Worm (Caenorhabditis elegans): ENCODE results near the gene M57.2.

The M57.2 gene

ce11 chrIV:3551777-3552462 lies 24.8 kb downstream of the M57.2 start (continued):
- TF ChIP-seq ctbp-1 (GFP tag; IDR thresholded peaks at IDR 0.05): peak; percentile 86
- peak; percentile 45 for TF ChIP-seq nhr-48 (tag; optimal IDR thresholded peaks at IDR 0.05)
- TF ChIP-seq dmd-8 (GFP tag; IDR thresholded peaks at IDR 0.05): peak; percentile 84
- TF ChIP-seq unc-62 (GFP tag; optimal IDR thresholded peaks at IDR 0.05 in 1 of 2): peak in 1 of 2 experiments; percentile 87
- TF ChIP-seq unc-62 (tag; optimal IDR thresholded peaks at IDR 0.05): no peak
- peak; percentile 30 for TF ChIP-seq Y5F2A.4 (GFP tag; optimal IDR thresholded peaks at IDR 0.05)
- peak; percentile 52 for TF ChIP-seq nhr-6 (tag; optimal IDR thresholded peaks at IDR 0.05)
- TF ChIP-seq F26F4.8 (GFP tag; conservative IDR thresholded peaks at IDR 0.05): peak; percentile 88
- no peak for TF ChIP-seq zip-11 (GFP tag; IDR thresholded peaks at IDR 0.05)
- peak; percentile 56 for TF ChIP-seq nhr-111 (GFP tag; optimal IDR thresholded peaks at IDR 0.05)
- no peak for TF ChIP-seq R02D3.7 (tag; optimal IDR thresholded peaks at IDR 0.05)
- TF ChIP-seq F37D6.2 (tag; optimal IDR thresholded peaks at IDR 0.05): no peak
- TF ChIP-seq daf-12 (tag; optimal IDR thresholded peaks at IDR 0.05): no peak
- TF ChIP-seq hlh-11 (tag; optimal IDR thresholded peaks at IDR 0.05): peak; percentile 72
- no peak for TF ChIP-seq ama-1 (optimal IDR thresholded peaks at IDR 0.05)
- TF ChIP-seq egl-27 (tag; optimal IDR thresholded peaks at IDR 0.05): no peak
- peak; percentile 73; the same call in 1 of the 2 replicates for TF ChIP-seq ceh-44 (GFP tag; IDR thresholded peaks at IDR 0.05)
- no peak for TF ChIP-seq unc-39 (tag; optimal IDR thresholded peaks at IDR 0.05)
- no peak for TF ChIP-seq daf-8 (GFP tag; IDR thresholded peaks at IDR 0.05)
- TF ChIP-seq lsy-2 (tag; optimal IDR thresholded peaks at IDR 0.05): no peak
- no peak for TF ChIP-seq ceh-82 (tag; optimal IDR thresholded peaks at IDR 0.05)
- peak; percentile 55 for TF ChIP-seq tra-1 (GFP tag; IDR thresholded peaks at IDR 0.05)
- no peak for TF ChIP-seq F10B5.3 (tag; optimal IDR thresholded peaks at IDR 0.05)
- TF ChIP-seq ces-1 (GFP tag; optimal IDR thresholded peaks at IDR 0.05): no peak
- peak; percentile 38 for TF ChIP-seq dpl-1 (GFP tag; optimal IDR thresholded peaks at IDR 0.05)
- TF ChIP-seq aha-1 (tag): peak; percentile 70
- no peak; the same call in 1 of the 2 replicates for TF ChIP-seq mdt-29 (GFP tag; IDR thresholded peaks at IDR 0.05)
- TF ChIP-seq ZK337.2 (GFP tag; IDR thresholded peaks at IDR 0.05): no peak
- no peak for TF ChIP-seq nhr-10 (tag; optimal IDR thresholded peaks at IDR 0.05)
- peak; percentile 51; the same call in 1 of the 2 replicates for TF ChIP-seq saeg-2 (GFP tag; IDR thresholded peaks at IDR 0.05)
- no peak for TF ChIP-seq php-3 (GFP tag; IDR thresholded peaks at IDR 0.05)
- peak; percentile 78 for TF ChIP-seq madf-9 (GFP tag; conservative IDR thresholded peaks at IDR 0.05)
- TF ChIP-seq nhr-76 (tag; optimal IDR thresholded peaks at IDR 0.05): no peak
- TF ChIP-seq ceh-62 (tag; optimal IDR thresholded peaks at IDR 0.05): no peak
- TF ChIP-seq cey-2 (tag; optimal IDR thresholded peaks at IDR 0.05; ENCODE audit: borderline replicate concordance, insufficient read depth): no peak
- TF ChIP-seq snpc-4 (tag; optimal IDR thresholded peaks at IDR 0.05): no peak
- no peak for TF ChIP-seq ztf-11 (tag; optimal IDR thresholded peaks at IDR 0.05)
- TF ChIP-seq dmd-9 (GFP tag; IDR thresholded peaks at IDR 0.05): no peak
- TF ChIP-seq ztf-7 (tag; optimal IDR thresholded peaks at IDR 0.05): no peak
- no peak for TF ChIP-seq lin-15B (tag; optimal IDR thresholded peaks at IDR 0.05)
- TF ChIP-seq skn-1 (tag; optimal IDR thresholded peaks at IDR 0.05): no peak
- 0 out of 2 replicates have a peak, but pooled peaks have one; percentile 23 for TF ChIP-seq Y75B8A.6 (GFP tag; IDR thresholded peaks at IDR 0.05)
- TF ChIP-seq zag-1 (tag; optimal IDR thresholded peaks at IDR 0.05): no peak
- peak; percentile 90 for TF ChIP-seq lim-7 (GFP tag; IDR thresholded peaks at IDR 0.05)
- TF ChIP-seq daf-16 (GFP tag; optimal IDR thresholded peaks at IDR 0.05): peak; percentile 2 to 67
- peak; percentile 41 for TF ChIP-seq daf-16 (tag; optimal IDR thresholded peaks at IDR 0.05)
- TF ChIP-seq arid-1 (GFP tag; conservative IDR thresholded peaks at IDR 0.05): peak; percentile 68
- TF ChIP-seq nhr-237 (tag; optimal IDR thresholded peaks at IDR 0.05): no peak
- TF ChIP-seq fkh-10 (GFP tag; optimal IDR thresholded peaks at IDR 0.05): no peak
- peak; percentile 24 for TF ChIP-seq zip-2 (tag; optimal IDR thresholded peaks at IDR 0.05)
- TF ChIP-seq set-16 (GFP tag; IDR thresholded peaks at IDR 0.05): peak; percentile 64
- peak in 1 of 2 experiments; percentile 15 for TF ChIP-seq hif-1 (tag; optimal IDR thresholded peaks at IDR 0.05)

All from whole organism, L4 larva.